Worm (Caenorhabditis elegans) whole organism, L2 larva: Measurements from ENCODE around the gene hecd-1.

Experiments used
- R02D3.7 ChIP-seq: fragments of 150-350 bp; optimal IDR thresholded peaks from 2 replicates; lab custom pipeline; 2014; ENCODE audit warnings: missing biosample characterization, missing genetic modification characterization
- nhr-11 ChIP-seq: fragments of 150-350 bp; optimal IDR thresholded peaks from 2 replicates; lab custom pipeline; 2014; ENCODE audit warnings: missing biosample characterization, missing genetic modification characterization
- nhr-25 ChIP-seq: fragments of 150-350 bp; sonication (generic microtip); optimal IDR thresholded peaks from 3 replicates; lab custom pipeline; 2014; ENCODE audit warnings: missing biosample characterization, missing genetic modification characterization

- TF ChIP-seq R02D3.7 (tag; lab: Kevin White, UChicago), result no peak
- no peak for TF ChIP-seq nhr-11
- TF ChIP-seq nhr-25 (tag; lab: Kevin White, UChicago), result no peak
Measured at ce11 chrIV:7176887-7177286, 32.4 kb upstream of the hecd-1 start, which contains the start of gene str-44.
